Fruit fly (Drosophila melanogaster) whole organism, embryonic: Measurements from ENCODE around the gene rhea.

Source experiments
- Ada2b ChIP-seq: fragments of 200-800 bp; sonication (Bioruptor generic); IDR thresholded peaks from 2 replicates; pipeline ENCODE4 v1.3.6; 2022; ENCODE audit warnings: missing biosample characterization, missing genetic modification characterization
- Blimp-1 ChIP-seq: fragments of 200-800 bp; sonication (Bioruptor generic); optimal IDR thresholded peaks from 3 replicates; lab custom pipeline; 2018; ENCODE audit warnings: missing biosample characterization, missing genetic modification characterization, mild to moderate bottlenecking, moderate library complexity, missing genetic modification reagents
- CG11247 ChIP-seq: fragments of 200-800 bp; sonication (Bioruptor generic); IDR thresholded peaks from 2 replicates; pipeline ENCODE4 v1.3.6; 2022; ENCODE audit warnings: missing biosample characterization, missing genetic modification characterization
- CG11456 ChIP-seq: fragments of 200-800 bp; sonication (Bioruptor generic); IDR thresholded peaks from 3 replicates; pipeline ENCODE4 v1.3.6; 2022; ENCODE audit warnings: missing biosample characterization, missing genetic modification characterization
- CG11504 ChIP-seq: fragments of 200-800 bp; sonication (Bioruptor generic); optimal IDR thresholded peaks from 3 replicates; lab custom pipeline; 2019; ENCODE audit warnings: missing biosample characterization, mild to moderate bottlenecking, missing genetic modification characterization, moderate library complexity
- CG12659 ChIP-seq: fragments of 200-800 bp; sonication (Bioruptor generic); optimal IDR thresholded peaks from 3 replicates; lab custom pipeline; 2017; ENCODE audit warnings: mild to moderate bottlenecking, missing biosample characterization, missing genetic modification reagents, missing genetic modification characterization
- CG13287 ChIP-seq: fragments of 200-800 bp; sonication (Bioruptor generic); IDR thresholded peaks from 2 replicates; pipeline ENCODE4 v1.3.6; 2022; ENCODE audit warnings: missing biosample characterization, missing genetic modification characterization; ENCODE audit not compliant: partially characterized antibody
- CG13424 ChIP-seq: fragments of 200-800 bp; sonication (Bioruptor generic); optimal IDR thresholded peaks from 2 replicates; lab custom pipeline; 2019; ENCODE audit warnings: missing biosample characterization, mild to moderate bottlenecking, missing genetic modification characterization, moderate library complexity
- CG14710 ChIP-seq: fragments of 200-800 bp; sonication (Bioruptor generic); optimal IDR thresholded peaks from 3 replicates; lab custom pipeline; 2019; ENCODE audit warnings: missing biosample characterization, mild to moderate bottlenecking, missing genetic modification characterization, moderate library complexity
- CG14965 ChIP-seq: fragments of 200-800 bp; sonication (Bioruptor generic); optimal IDR thresholded peaks from 2 replicates; lab custom pipeline; 2016; ENCODE audit warnings: missing biosample characterization, missing genetic modification characterization, borderline replicate concordance
- CG15601 ChIP-seq: fragments of 200-800 bp; sonication (Bioruptor generic); optimal IDR thresholded peaks from 3 replicates; lab custom pipeline; 2019; ENCODE audit warnings: missing biosample characterization, mild to moderate bottlenecking, missing genetic modification characterization, moderate library complexity
- CG17385 ChIP-seq: fragments of 200-800 bp; sonication (Bioruptor generic); optimal IDR thresholded peaks from 3 replicates; lab custom pipeline; 2018; ENCODE audit warnings: missing biosample characterization, mild to moderate bottlenecking, missing genetic modification characterization
- CG17568 ChIP-seq: fragments of 200-800 bp; sonication (Bioruptor generic); optimal IDR thresholded peaks from 2 replicates; lab custom pipeline; 2018; ENCODE audit warnings: missing biosample characterization, mild to moderate bottlenecking, missing genetic modification characterization, moderate library complexity
- CG2120 ChIP-seq: fragments of 200-800 bp; sonication (Bioruptor generic); optimal IDR thresholded peaks from 3 replicates; lab custom pipeline; 2016; ENCODE audit warnings: missing biosample characterization, missing genetic modification characterization
- CG2202 ChIP-seq: fragments of 200-800 bp; sonication (Bioruptor generic); optimal IDR thresholded peaks from 2 replicates; lab custom pipeline; 2018; ENCODE audit warnings: missing biosample characterization, mild to moderate bottlenecking, missing genetic modification characterization
- CG2712 ChIP-seq: fragments of 200-800 bp; optimal IDR thresholded peaks from 3 replicates; lab custom pipeline; 2019; ENCODE audit warnings: missing biosample characterization, mild to moderate bottlenecking, missing genetic modification characterization, moderate library complexity
- CG32767 ChIP-seq: fragments of 200-800 bp; sonication (Bioruptor generic); IDR thresholded peaks from 2 replicates; pipeline ENCODE4 v1.3.6; 2022; ENCODE audit warnings: missing biosample characterization, missing genetic modification characterization
- CG33557 ChIP-seq: fragments of 200-800 bp; sonication (Bioruptor generic); optimal IDR thresholded peaks from 2 replicates; lab custom pipeline; 2019; ENCODE audit warnings: missing biosample characterization, mild to moderate bottlenecking, missing genetic modification characterization, moderate library complexity
- CG3726 ChIP-seq: fragments of 200-800 bp; sonication (Bioruptor generic); IDR thresholded peaks from 3 replicates; pipeline ENCODE4, ENCODE4 v1.3.6; 2022; ENCODE audit warnings: missing biosample characterization, missing genetic modification characterization
- CG4424 ChIP-seq: fragments of 200-800 bp; sonication (Bioruptor generic); optimal IDR thresholded peaks from 3 replicates; lab custom pipeline; 2016; ENCODE audit warnings: missing biosample characterization, missing genetic modification characterization
- CG6765 ChIP-seq: fragments of 200-800 bp; sonication (Bioruptor generic); optimal IDR thresholded peaks from 3 replicates; lab custom pipeline; 2017; ENCODE audit warnings: missing biosample characterization, mild to moderate bottlenecking, missing genetic modification characterization
- CG6791 ChIP-seq: fragments of 200-800 bp; sonication (Bioruptor generic); IDR thresholded peaks from 3 replicates; pipeline ENCODE4 v1.3.6; 2022; ENCODE audit warnings: missing biosample characterization, missing genetic modification characterization; ENCODE audit not compliant: partially characterized antibody
- CG7556 ChIP-seq: fragments of 200-800 bp; sonication (Bioruptor generic); optimal IDR thresholded peaks from 2 replicates; lab custom pipeline; 2017; ENCODE audit warnings: missing biosample characterization, mild to moderate bottlenecking, missing genetic modification characterization
- CG8944 ChIP-seq: fragments of 200-800 bp; sonication (Bioruptor generic); optimal IDR thresholded peaks from 3 replicates; lab custom pipeline; 2016; ENCODE audit warnings: missing biosample characterization, missing genetic modification characterization
- CG9437 ChIP-seq: fragments of 200-800 bp; sonication (Bioruptor generic); optimal IDR thresholded peaks from 2 replicates; lab custom pipeline; 2018; ENCODE audit warnings: missing biosample characterization, mild to moderate bottlenecking, missing genetic modification characterization
- CG9609 ChIP-seq: fragments of 200-800 bp; sonication (Bioruptor generic); optimal IDR thresholded peaks from 3 replicates; lab custom pipeline; 2016; ENCODE audit warnings: missing biosample characterization, missing genetic modification characterization
- CrebB ChIP-seq: fragments of 200-800 bp; sonication (Bioruptor generic); optimal IDR thresholded peaks from 3 replicates; lab custom pipeline; 2018; ENCODE audit warnings: missing biosample characterization, mild to moderate bottlenecking, missing genetic modification characterization
- GATAe ChIP-seq: fragments of 200-800 bp; sonication (Bioruptor generic); conservative IDR thresholded peaks from 2 replicates; pipeline ENCODE4 v1.3.6; 2022; ENCODE audit warnings: missing biosample characterization, missing genetic modification characterization
- Med ChIP-seq: fragments of 200-800 bp; sonication (Bioruptor generic); peaks from one replicate; lab custom pipeline; 2016; ENCODE audit warnings: missing biosample characterization, missing genetic modification characterization, mild to moderate bottlenecking, inconsistent platforms, moderate library complexity
- Mes4 ChIP-seq: fragments of 200-800 bp; sonication (Bioruptor generic); optimal IDR thresholded peaks from 2 replicates; lab custom pipeline; 2016; ENCODE audit warnings: missing biosample characterization, missing genetic modification characterization
- NC2α ChIP-seq: fragments of 200-800 bp; sonication (Bioruptor generic); optimal IDR thresholded peaks from 2 replicates; lab custom pipeline; 2016; ENCODE audit warnings: missing biosample characterization, missing genetic modification characterization
- Oli ChIP-seq: fragments of 200-800 bp; sonication (Bioruptor generic); optimal IDR thresholded peaks from 2 replicates; lab custom pipeline; 2018; ENCODE audit warnings: missing biosample characterization, mild to moderate bottlenecking, missing genetic modification characterization, moderate library complexity
- bigmax ChIP-seq: fragments of 200-800 bp; sonication (Bioruptor generic); optimal IDR thresholded peaks from 2 replicates; lab custom pipeline; 2018; ENCODE audit warnings: missing biosample characterization, mild to moderate bottlenecking, missing genetic modification characterization
- chn ChIP-seq: fragments of 200-800 bp; sonication (Bioruptor generic); optimal IDR thresholded peaks from 2 replicates; lab custom pipeline; 2016; ENCODE audit warnings: missing biosample characterization, missing genetic modification characterization
- dmrt11E ChIP-seq: fragments of 200-800 bp; sonication (Bioruptor generic); optimal IDR thresholded peaks from 3 replicates; lab custom pipeline; 2018; ENCODE audit warnings: missing biosample characterization, mild to moderate bottlenecking, missing genetic modification characterization, moderate library complexity
- dmrt99B ChIP-seq: fragments of 200-800 bp; sonication (Bioruptor generic); optimal IDR thresholded peaks from 2 replicates; lab custom pipeline; 2018; ENCODE audit warnings: missing biosample characterization, mild to moderate bottlenecking, missing genetic modification characterization, moderate library complexity
- exex ChIP-seq: fragments of 200-800 bp; sonication (Bioruptor generic); optimal IDR thresholded peaks from 4 replicates; lab custom pipeline; 2018; ENCODE audit warnings: missing biosample characterization, mild to moderate bottlenecking, missing genetic modification characterization, moderate library complexity
- gcm ChIP-seq: fragments of 200-800 bp; sonication (Bioruptor generic); optimal IDR thresholded peaks from 2 replicates; lab custom pipeline; 2019; ENCODE audit warnings: missing biosample characterization, mild to moderate bottlenecking, missing genetic modification characterization, moderate library complexity
- grau ChIP-seq: fragments of 200-800 bp; optimal IDR thresholded peaks from 3 replicates; lab custom pipeline; 2019; ENCODE audit warnings: missing biosample characterization, mild to moderate bottlenecking, missing genetic modification characterization, moderate library complexity
- mirr ChIP-seq: fragments of 200-800 bp; sonication (Bioruptor generic); optimal IDR thresholded peaks from 3 replicates; lab custom pipeline; 2018; ENCODE audit warnings: missing biosample characterization, mild to moderate bottlenecking, missing genetic modification characterization
- nmo ChIP-seq: fragments of 200-800 bp; sonication (Bioruptor generic); optimal IDR thresholded peaks from 2 replicates; lab custom pipeline; 2018; ENCODE audit warnings: missing biosample characterization, mild to moderate bottlenecking, missing genetic modification characterization, moderate library complexity
- org-1 ChIP-seq: fragments of 200-800 bp; sonication (Bioruptor generic); optimal IDR thresholded peaks from 2 replicates; lab custom pipeline; 2017; ENCODE audit warnings: missing biosample characterization, missing genetic modification characterization
- pros ChIP-seq: fragments of 200-800 bp; sonication (Bioruptor generic); optimal IDR thresholded peaks from 3 replicates; lab custom pipeline; 2019; ENCODE audit warnings: missing biosample characterization, mild to moderate bottlenecking, missing genetic modification characterization, moderate library complexity
- pzg ChIP-seq: fragments of 200-800 bp; sonication (Bioruptor generic); optimal IDR thresholded peaks from 3 replicates; lab custom pipeline; 2018; ENCODE audit warnings: missing biosample characterization, mild to moderate bottlenecking, missing genetic modification characterization, moderate library complexity
- scrt ChIP-seq: fragments of 200-800 bp; sonication (Bioruptor generic); optimal IDR thresholded peaks from 2 replicates; lab custom pipeline; 2018; ENCODE audit warnings: missing biosample characterization, mild to moderate bottlenecking, missing genetic modification characterization, moderate library complexity
- sd ChIP-seq: fragments of 200-800 bp; sonication (Bioruptor generic); optimal IDR thresholded peaks from 3 replicates; lab custom pipeline; 2018; ENCODE audit warnings: missing biosample characterization, mild to moderate bottlenecking, missing genetic modification characterization, moderate library complexity
- sens ChIP-seq: fragments of 200-800 bp; sonication (Bioruptor generic); peaks from one replicate; lab custom pipeline; 2016; ENCODE audit warnings: missing biosample characterization, missing genetic modification characterization
- sens-2 ChIP-seq: fragments of 200-800 bp; sonication (Bioruptor generic); IDR thresholded peaks from 2 replicates; pipeline ENCODE4 v1.3.6; 2022; ENCODE audit warnings: missing biosample characterization, missing genetic modification characterization
- sqz ChIP-seq: fragments of 200-800 bp; sonication (Bioruptor generic); optimal IDR thresholded peaks from 3 replicates; lab custom pipeline; 2018; ENCODE audit warnings: missing biosample characterization, mild to moderate bottlenecking, missing genetic modification characterization
- sug ChIP-seq: fragments of 200-800 bp; optimal IDR thresholded peaks from 2 replicates; lab custom pipeline; 2019; ENCODE audit warnings: missing biosample characterization, mild to moderate bottlenecking, missing genetic modification characterization, moderate library complexity
- vnd ChIP-seq: fragments of 200-800 bp; sonication (Bioruptor generic); IDR thresholded peaks from 3 replicates; pipeline ENCODE4 v1.3.6; 2022; ENCODE audit warnings: missing biosample characterization, missing genetic modification characterization; ENCODE audit not compliant: partially characterized antibody

Gene rhea

dm6 chr3L:8543866-8544265, 935 bp upstream of the rhea start (continued):
- 0 out of 2 replicates have a peak, but pooled peaks have one; percentile 8 for TF ChIP-seq Ada2b (GFP tag; lab: Robert Waterston, UW)
- no peak for TF ChIP-seq CrebB
- peak; percentile 11 for TF ChIP-seq CG2120 (GFP tag; lab: Kevin White, UChicago)
- TF ChIP-seq CG17568 (GFP tag; lab: Kevin White, UChicago) = no peak
- peak; percentile 41 for TF ChIP-seq Blimp-1 (GFP tag; lab: Kevin White, UChicago)
- TF ChIP-seq pros (GFP tag; lab: Kevin White, UChicago) = peak; percentile 4
- peak; percentile 11 for TF ChIP-seq CG15601 (tag; lab: Kevin White, UChicago)
- TF ChIP-seq CG13424 (tag; lab: Kevin White, UChicago) = peak; percentile 40
- TF ChIP-seq CG7556 (GFP tag; lab: Kevin White, UChicago) = peak; percentile 35
- TF ChIP-seq CG11456 (GFP tag; lab: Robert Waterston, UW) = 0 out of 3 replicates have a peak, but pooled peaks have one; percentile 22
- TF ChIP-seq sens-2 (GFP tag; lab: Robert Waterston, UW) = no peak
- TF ChIP-seq CG4424 = peak; percentile 36
- TF ChIP-seq CG14710 (tag; lab: Kevin White, UChicago) = peak; percentile 21
- TF ChIP-seq CG12659 (GFP tag; lab: Kevin White, UChicago) = no peak
- TF ChIP-seq CG9609 (GFP tag; lab: Kevin White, UChicago) = no peak
- peak; percentile 1 for TF ChIP-seq CG9437
- peak; percentile 28 for TF ChIP-seq Mes4
- peak; percentile 45 for TF ChIP-seq dmrt99B (tag; lab: Kevin White, UChicago)
- TF ChIP-seq CG6765 = no peak
- peak; percentile 3 for TF ChIP-seq scrt
- TF ChIP-seq pzg (GFP tag; lab: Kevin White, UChicago) = no peak
- peak; percentile 24 for TF ChIP-seq CG33557 (GFP tag; lab: Kevin White, UChicago)
- TF ChIP-seq nmo (GFP tag; lab: Kevin White, UChicago) = peak; percentile 17
- peak; percentile 39 for TF ChIP-seq grau (tag; lab: Kevin White, UChicago)
- peak; percentile 86 for TF ChIP-seq sens
- peak; percentile 44 for TF ChIP-seq CG2712
- no peak for TF ChIP-seq CG8944 (GFP tag; lab: Kevin White, UChicago)
- TF ChIP-seq dmrt11E (tag; lab: Kevin White, UChicago) = peak; percentile 48
- no peak for TF ChIP-seq CG14965
- no peak for TF ChIP-seq org-1 (GFP tag; lab: Kevin White, UChicago)
- peak; percentile 13 for TF ChIP-seq Oli (tag; lab: Kevin White, UChicago)
- peak; percentile 50 for TF ChIP-seq CG11504
- TF ChIP-seq CG2202 (tag; lab: Kevin White, UChicago) = peak; percentile 19
- TF ChIP-seq NC2α (GFP tag; lab: Kevin White, UChicago) = no peak

DNA sequence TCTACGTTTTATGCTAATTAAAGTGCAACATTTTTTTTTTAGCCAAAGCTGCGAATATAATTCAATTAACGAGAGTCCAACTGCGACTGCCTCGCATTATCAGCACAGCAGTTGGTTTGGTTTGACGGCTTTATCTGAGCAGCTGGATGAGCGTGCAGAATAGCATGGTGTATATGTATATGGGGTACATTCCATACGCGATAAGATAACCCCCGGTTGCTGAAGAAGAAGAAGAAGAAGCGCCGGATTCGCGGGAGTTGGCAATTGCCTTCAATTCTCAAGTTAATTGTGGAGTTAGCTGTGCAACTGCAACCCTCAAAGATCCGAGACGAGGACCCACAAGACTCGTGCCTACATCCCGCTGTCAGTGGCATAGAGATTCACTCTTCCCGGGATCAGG, 672 bp downstream of the rhea start:
- TF ChIP-seq CG3726 (GFP tag; lab: Robert Waterston, UW) = 0 out of 3 replicates have a peak, but pooled peaks have one; percentile 15
- peak; percentile 27 for TF ChIP-seq sqz (GFP tag; lab: Kevin White, UChicago)
- no peak for TF ChIP-seq bigmax (GFP tag; lab: Kevin White, UChicago)
- peak; percentile 17; the same call in 1 of the 2 replicates for TF ChIP-seq CG32767
- TF ChIP-seq Med (GFP tag; lab: Kevin White, UChicago) = peak; percentile 9
- TF ChIP-seq sug (tag; lab: Kevin White, UChicago) = peak; percentile 48
- peak; percentile 39 for TF ChIP-seq exex (tag; lab: Kevin White, UChicago)
- TF ChIP-seq CG11247 (GFP tag; lab: Robert Waterston, UW) = no peak
- TF ChIP-seq GATAe = peak; percentile 86
- peak; percentile 16 for TF ChIP-seq mirr (GFP tag; lab: Kevin White, UChicago)
- no peak for TF ChIP-seq CG6791 (GFP tag; lab: Robert Waterston, UW)
- TF ChIP-seq CG17385 (GFP tag; lab: Kevin White, UChicago) = peak; percentile 69
- TF ChIP-seq chn (GFP tag; lab: Kevin White, UChicago) = no peak
- no peak for TF ChIP-seq CG13287
- peak; percentile 92 for TF ChIP-seq sd (tag; lab: Kevin White, UChicago)
- peak; percentile 10; the same call in 1 of the 3 replicates for TF ChIP-seq vnd (GFP tag; lab: Robert Waterston, UW)
- peak; percentile 57 for TF ChIP-seq gcm (GFP tag; lab: Kevin White, UChicago)
